Fruit fly (Drosophila melanogaster) whole organism, embryonic: ENCODE data around the gene CG13675.

Experiments
- ATbp ChIP-seq: fragments of 200-800 bp; sonication (Bioruptor generic); optimal IDR thresholded peaks from 2 replicates; lab custom pipeline; 2017; ENCODE audit warnings: missing biosample characterization, mild to moderate bottlenecking, missing genetic modification characterization, missing genetic modification reagents
- BEAF-32 ChIP-seq: fragments of 200-800 bp; sonication (Bioruptor generic); optimal IDR thresholded peaks from 3 replicates; lab custom pipeline; 2017; ENCODE audit warnings: missing biosample characterization, missing genetic modification characterization, mild to moderate bottlenecking, moderate library complexity, missing genetic modification reagents
- CG10543 ChIP-seq: fragments of 200-800 bp; sonication (Bioruptor generic); optimal IDR thresholded peaks from 3 replicates; lab custom pipeline; 2017; ENCODE audit warnings: missing biosample characterization, mild to moderate bottlenecking, missing genetic modification characterization, moderate library complexity
- CG11085 ChIP-seq: fragments of 200-800 bp; sonication (Bioruptor generic); IDR thresholded peaks from 2 replicates; pipeline ENCODE4 v1.3.6; 2022; ENCODE audit warnings: missing biosample characterization, missing genetic modification characterization
- CG11504 ChIP-seq: fragments of 200-800 bp; sonication (Bioruptor generic); optimal IDR thresholded peaks from 3 replicates; lab custom pipeline; 2019; ENCODE audit warnings: missing biosample characterization, mild to moderate bottlenecking, missing genetic modification characterization, moderate library complexity
- CG14014 ChIP-seq: fragments of 200-800 bp; sonication (Bioruptor generic); IDR thresholded peaks from 2 replicates; pipeline ENCODE4 v1.3.6; 2022; ENCODE audit warnings: missing biosample characterization, missing genetic modification characterization
- CG14050 ChIP-seq: fragments of 200-800 bp; sonication (Bioruptor generic); IDR thresholded peaks from 3 replicates; pipeline ENCODE4 v1.3.6; 2022; ENCODE audit warnings: missing biosample characterization, missing genetic modification characterization
- CG14860 ChIP-seq: fragments of 200-800 bp; sonication (Bioruptor generic); IDR thresholded peaks from 3 replicates; pipeline ENCODE4 v1.3.6; 2022; ENCODE audit warnings: missing biosample characterization, missing genetic modification characterization; ENCODE audit not compliant: partially characterized antibody
- CG14965 ChIP-seq: fragments of 200-800 bp; sonication (Bioruptor generic); optimal IDR thresholded peaks from 2 replicates; lab custom pipeline; 2016; ENCODE audit warnings: missing biosample characterization, missing genetic modification characterization, borderline replicate concordance
- CG15269 ChIP-seq: fragments of 200-800 bp; sonication (Bioruptor generic); optimal IDR thresholded peaks from 2 replicates; lab custom pipeline; 2018; ENCODE audit warnings: missing biosample characterization, mild to moderate bottlenecking, missing genetic modification characterization, moderate library complexity
- CG16815 ChIP-seq: fragments of 200-800 bp; sonication (Bioruptor generic); optimal IDR thresholded peaks from 3 replicates; lab custom pipeline; 2017; ENCODE audit warnings: missing biosample characterization, mild to moderate bottlenecking, missing genetic modification characterization
- CG17186 ChIP-seq: fragments of 200-800 bp; sonication (Bioruptor generic); optimal IDR thresholded peaks from 3 replicates; lab custom pipeline; 2017; ENCODE audit warnings: missing biosample characterization, missing genetic modification reagents, missing genetic modification characterization
- CG17829 ChIP-seq: fragments of 200-800 bp; optimal IDR thresholded peaks from 2 replicates; lab custom pipeline; 2019; ENCODE audit warnings: missing biosample characterization, mild to moderate bottlenecking, missing genetic modification characterization, moderate library complexity
- CG17912 ChIP-seq: fragments of 200-800 bp; sonication (Bioruptor generic); optimal IDR thresholded peaks from 2 replicates; lab custom pipeline; 2018; ENCODE audit warnings: missing biosample characterization, mild to moderate bottlenecking, missing genetic modification characterization
- CG18262 ChIP-seq: fragments of 200-800 bp; optimal IDR thresholded peaks from 3 replicates; lab custom pipeline; 2019; ENCODE audit warnings: missing biosample characterization, mild to moderate bottlenecking, missing genetic modification characterization, moderate library complexity
- CG1832 ChIP-seq: fragments of 200-800 bp; sonication (Bioruptor generic); optimal IDR thresholded peaks from 2 replicates; lab custom pipeline; 2017; ENCODE audit warnings: missing biosample characterization, mild to moderate bottlenecking, missing genetic modification characterization, inconsistent platforms
- CG18619 ChIP-seq: fragments of 200-800 bp; sonication (Bioruptor generic); optimal IDR thresholded peaks from 3 replicates; lab custom pipeline; 2017; ENCODE audit warnings: missing biosample characterization, mild to moderate bottlenecking, missing genetic modification characterization
- CG18764 ChIP-seq: fragments of 200-800 bp; sonication (Bioruptor generic); optimal IDR thresholded peaks from 3 replicates; lab custom pipeline; 2016; ENCODE audit warnings: missing biosample characterization, missing genetic modification characterization
- CG2120 ChIP-seq: fragments of 200-800 bp; sonication (Bioruptor generic); optimal IDR thresholded peaks from 3 replicates; lab custom pipeline; 2016; ENCODE audit warnings: missing biosample characterization, missing genetic modification characterization
- CG3847 ChIP-seq: fragments of 200-800 bp; sonication (Bioruptor generic); IDR thresholded peaks from 2 replicates; pipeline ENCODE4 v1.3.6; 2022; ENCODE audit warnings: missing biosample characterization, missing genetic modification characterization
- CG42726 ChIP-seq: fragments of 200-800 bp; sonication (Bioruptor generic); IDR thresholded peaks from 2 replicates; pipeline ENCODE4 v1.3.6; 2022; ENCODE audit warnings: missing biosample characterization, missing genetic modification characterization; ENCODE audit not compliant: partially characterized antibody
- CG6175 ChIP-seq: fragments of 200-800 bp; sonication (Bioruptor generic); IDR thresholded peaks from 3 replicates; pipeline ENCODE4 v1.3.6; 2022; ENCODE audit warnings: missing biosample characterization, missing genetic modification characterization
- E2f2 ChIP-seq: fragments of 200-800 bp; sonication (Bioruptor generic); IDR thresholded peaks from 2 replicates; pipeline ENCODE4 v1.3.6; 2022; ENCODE audit warnings: missing biosample characterization, missing genetic modification characterization
- Nf-YB ChIP-seq: fragments of 200-800 bp; sonication (Bioruptor generic); optimal IDR thresholded peaks from 3 replicates; lab custom pipeline; 2019; ENCODE audit warnings: missing biosample characterization, mild to moderate bottlenecking, missing genetic modification characterization, moderate library complexity
- Opbp ChIP-seq: fragments of 200-800 bp; sonication (Bioruptor generic); IDR thresholded peaks from 3 replicates; pipeline ENCODE4 v1.3.6; 2022; ENCODE audit warnings: missing biosample characterization, missing genetic modification characterization; ENCODE audit not compliant: partially characterized antibody
- Vsx1 ChIP-seq: fragments of 200-800 bp; sonication (Bioruptor generic); optimal IDR thresholded peaks from 2 replicates; lab custom pipeline; 2017; ENCODE audit warnings: missing biosample characterization, mild to moderate bottlenecking, missing genetic modification characterization, missing genetic modification reagents
- Xbp1 ChIP-seq: fragments of 200-800 bp; sonication (Bioruptor generic); optimal IDR thresholded peaks from 3 replicates; lab custom pipeline; 2016; ENCODE audit warnings: missing biosample characterization, mild to moderate bottlenecking, missing genetic modification characterization
- dpn ChIP-seq, 2 experiments: fragments of 200-800 bp; sonication (Bioruptor generic); optimal IDR thresholded peaks; 3 replicates each; lab custom pipeline; 2016; ENCODE audit warnings: missing biosample characterization in 2 of 2, missing genetic modification characterization in 2 of 2
- ems ChIP-seq: fragments of 200-800 bp; sonication (Bioruptor generic); optimal IDR thresholded peaks from 3 replicates; lab custom pipeline; 2016; ENCODE audit warnings: missing biosample characterization, missing genetic modification characterization
- en ChIP-seq: fragments of 200-800 bp; sonication (Bioruptor generic); optimal IDR thresholded peaks from 2 replicates; lab custom pipeline; 2016; ENCODE audit warnings: missing biosample characterization, missing genetic modification characterization
- eyg ChIP-seq: fragments of 200-800 bp; sonication (Bioruptor generic); optimal IDR thresholded peaks from 3 replicates; lab custom pipeline; 2016; ENCODE audit warnings: missing biosample characterization, missing genetic modification characterization
- fd102C ChIP-seq: fragments of 200-800 bp; sonication (Bioruptor generic); optimal IDR thresholded peaks from 2 replicates; lab custom pipeline; 2018; ENCODE audit warnings: missing biosample characterization, mild to moderate bottlenecking, missing genetic modification characterization, moderate library complexity
- gcm2 ChIP-seq: fragments of 200-800 bp; sonication (Bioruptor generic); optimal IDR thresholded peaks from 2 replicates; lab custom pipeline; 2016; ENCODE audit warnings: missing biosample characterization, missing genetic modification characterization
- jigr1 ChIP-seq: fragments of 200-800 bp; sonication (Bioruptor generic); IDR thresholded peaks from 3 replicates; pipeline ENCODE4 v1.3.6; 2022; ENCODE audit warnings: missing biosample characterization, missing genetic modification characterization
- kah ChIP-seq: fragments of 200-800 bp; sonication (Bioruptor generic); optimal IDR thresholded peaks from 2 replicates; lab custom pipeline; 2018; ENCODE audit warnings: missing biosample characterization, mild to moderate bottlenecking, missing genetic modification characterization
- luna ChIP-seq: fragments of 200-800 bp; sonication (Bioruptor generic); optimal IDR thresholded peaks from 2 replicates; lab custom pipeline; 2016; ENCODE audit warnings: missing biosample characterization, missing genetic modification characterization
- nerfin-1 ChIP-seq: fragments of 200-800 bp; sonication (Bioruptor generic); optimal IDR thresholded peaks from 3 replicates; lab custom pipeline; 2019; ENCODE audit warnings: missing biosample characterization, mild to moderate bottlenecking, missing genetic modification characterization, moderate library complexity
- nmo ChIP-seq: fragments of 200-800 bp; sonication (Bioruptor generic); optimal IDR thresholded peaks from 2 replicates; lab custom pipeline; 2018; ENCODE audit warnings: missing biosample characterization, mild to moderate bottlenecking, missing genetic modification characterization, moderate library complexity
- odd ChIP-seq: fragments of 200-800 bp; sonication (Bioruptor generic); optimal IDR thresholded peaks from 2 replicates; lab custom pipeline; 2017; ENCODE audit warnings: missing biosample characterization, mild to moderate bottlenecking, missing genetic modification characterization
- ranshi ChIP-seq: fragments of 200-800 bp; sonication (Bioruptor generic); IDR thresholded peaks from 2 replicates; pipeline ENCODE4 v1.3.6; 2022; ENCODE audit warnings: missing biosample characterization, missing genetic modification characterization
- sc ChIP-seq, 3 experiments: fragments of >200 bp in 2 of 3; fragments of 200-800 bp in 1 of 3; sonication (Bioruptor generic) in 1 of 3; optimal IDR thresholded peaks; 2 replicates in 2 of 3; 3 replicates in 1 of 3; lab custom pipeline; 2017; ENCODE audit warnings: mild to moderate bottlenecking in 1 of 3, missing biosample characterization in 1 of 3, missing genetic modification characterization in 1 of 3, missing genetic modification reagents in 1 of 3
- sd ChIP-seq: fragments of 200-800 bp; sonication (Bioruptor generic); optimal IDR thresholded peaks from 3 replicates; lab custom pipeline; 2018; ENCODE audit warnings: missing biosample characterization, mild to moderate bottlenecking, missing genetic modification characterization, moderate library complexity
- sisA ChIP-seq: fragments of 200-800 bp; sonication (Bioruptor generic); IDR thresholded peaks from 2 replicates; pipeline ENCODE4 v1.3.6; 2022; ENCODE audit warnings: missing biosample characterization, missing genetic modification characterization
- ssp ChIP-seq: fragments of 200-800 bp; sonication (Bioruptor generic); IDR thresholded peaks from 2 replicates; pipeline ENCODE4 v1.3.6; 2022; ENCODE audit warnings: missing biosample characterization, missing genetic modification characterization
- tgo ChIP-seq: fragments of 200-800 bp; sonication (Bioruptor generic); IDR thresholded peaks from 3 replicates; pipeline ENCODE4 v1.3.6; 2022; ENCODE audit warnings: missing biosample characterization, missing genetic modification characterization
- tin ChIP-seq: fragments of 200-800 bp; sonication (Bioruptor generic); optimal IDR thresholded peaks from 3 replicates; lab custom pipeline; 2016; ENCODE audit warnings: missing biosample characterization, missing genetic modification characterization
- ttk ChIP-seq: fragments of 200-800 bp; sonication (Bioruptor generic); IDR thresholded peaks from 2 replicates; pipeline ENCODE4 v2.1.2; 2022; ENCODE audit warnings: missing biosample characterization, missing genetic modification characterization
- vfl ChIP-seq: fragments of 200-800 bp; sonication (Bioruptor generic); optimal IDR thresholded peaks from 2 replicates; lab custom pipeline; 2016; ENCODE audit warnings: missing biosample characterization, missing genetic modification characterization
- vvl ChIP-seq: fragments of 200-800 bp; sonication (Bioruptor generic); IDR thresholded peaks from 2 replicates; pipeline ENCODE4 v1.3.6; 2022; ENCODE audit warnings: missing biosample characterization, missing genetic modification characterization

The CG13675 gene

DNA sequence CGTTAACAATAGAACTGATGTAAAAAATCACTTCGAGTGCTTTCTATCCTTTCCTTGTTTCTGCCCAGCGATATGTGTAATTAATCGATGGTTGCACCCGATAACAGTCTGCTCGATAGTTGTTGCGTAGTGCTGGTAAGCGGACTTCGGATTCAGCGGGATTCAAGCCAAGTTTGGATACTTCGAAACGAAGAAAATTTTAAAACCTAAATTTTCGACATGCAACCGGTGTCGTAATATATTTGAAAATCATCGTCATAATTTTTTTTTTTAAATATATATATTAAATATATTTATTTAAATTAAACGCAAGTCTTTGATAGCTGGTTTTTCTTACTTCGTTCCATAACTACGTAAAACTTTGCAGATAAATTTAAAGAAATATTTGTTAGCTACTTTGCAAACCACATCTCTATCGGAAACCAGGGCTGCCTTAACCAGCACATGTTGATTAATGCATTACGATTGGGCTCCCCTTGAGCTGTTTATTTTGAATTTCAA is 32.5 kb upstream of the CG13675 start, which contains the start of the genes UbcE2M and Dhps (continued):
- TF ChIP-seq fd102C (GFP tag; lab: Kevin White, UChicago) (no peak), CG6175 (peak; percentile 75; the same call in 1 of the 3 replicates), sisA (peak; percentile 65), ATbp (no peak), tgo (GFP tag; lab: Robert Waterston, UW) (peak; percentile 71), CG2120 (GFP tag; lab: Kevin White, UChicago) (peak; percentile 82), sd (no peak), nmo (GFP tag; lab: Kevin White, UChicago) (peak; percentile 80), CG14014 (peak; percentile 48; the same call in 1 of the 2 replicates), CG11085 (peak; percentile 60; the same call in 1 of the 2 replicates), ssp (peak; percentile 74), CG16815 (GFP tag; lab: Kevin White, UChicago) (peak; percentile 69), ranshi (GFP tag; lab: Robert Waterston, UW) (peak; percentile 56; the same call in 1 of the 2 replicates), CG14860 (GFP tag; lab: Robert Waterston, UW) (peak; percentile 57), Vsx1 (no peak), ttk (peak; percentile 12; the same call in 1 of the 2 replicates), BEAF-32 (peak; percentile 80), CG18619 (GFP tag; lab: Kevin White, UChicago) (peak; percentile 79), Opbp (GFP tag; lab: Robert Waterston, UW) (peak; percentile 76; the same call in 2 of the 3 replicates), vfl (GFP tag; lab: Kevin White, UChicago) (peak; percentile 29), CG17186 (GFP tag; lab: Kevin White, UChicago) (peak; percentile 25), nerfin-1 (tag; lab: Kevin White, UChicago) (no peak), CG11504 (tag; lab: Kevin White, UChicago) (no peak), CG14965 (GFP tag; lab: Kevin White, UChicago) (no peak), Xbp1 (GFP tag; lab: Kevin White, UChicago) (peak; percentile 77), CG17829 (peak; percentile 71), luna (no peak), vvl (GFP tag; lab: Robert Waterston, UW) (peak; percentile 37; the same call in 1 of the 2 replicates), CG18764 (GFP tag; lab: Kevin White, UChicago) (peak; percentile 51), CG17912 (GFP tag; lab: Kevin White, UChicago) (no peak), en (GFP tag; lab: Kevin White, UChicago) (no peak), kah (GFP tag; lab: Kevin White, UChicago) (peak; percentile 68), CG14050 (GFP tag; lab: Robert Waterston, UW) (peak; percentile 46; the same call in 1 of the 3 replicates), CG15269 (tag; lab: Kevin White, UChicago) (no peak), odd (GFP tag; lab: Kevin White, UChicago) (no peak), CG3847 (peak; percentile 87), gcm2 (no peak), CG1832 (GFP tag; lab: Kevin White, UChicago) (no peak), dpn (GFP tag; optimal IDR thresholded peaks at IDR 0.05; lab: Kevin White, UChicago) (peak; percentile 66), eyg (peak; percentile 36), sc (optimal IDR thresholded peaks at IDR 0.05; lab: Kevin White, UChicago) (no peak), sc (GFP tag; optimal IDR thresholded peaks at IDR 0.05; lab: Kevin White, UChicago) (peak; percentile 57), Nf-YB (GFP tag; lab: Kevin White, UChicago) (no peak), CG18262 (tag; lab: Kevin White, UChicago) (peak; percentile 65), CG42726 (GFP tag; lab: Robert Waterston, UW) (peak; percentile 53), jigr1 (peak; percentile 60; the same call in 1 of the 3 replicates), tin (GFP tag; lab: Kevin White, UChicago) (peak; percentile 66), CG10543 (GFP tag; lab: Kevin White, UChicago) (peak; percentile 87), ems (GFP tag; lab: Kevin White, UChicago) (no peak), E2f2 (GFP tag; lab: Robert Waterston, UW) (peak; percentile 53; the same call in 1 of the 2 replicates)
